Worm (Caenorhabditis elegans) whole organism, L4/young adult: ENCODE results near the gene idh-1.

Experiments
- W03F9.2 ChIP-seq: fragments of 150-350 bp; optimal IDR thresholded peaks from 2 replicates; lab custom pipeline; 2014; ENCODE audit warnings: missing biosample characterization, missing genetic modification characterization
- dao-5 ChIP-seq: sonication (generic microtip); optimal IDR thresholded peaks from 2 replicates; lab custom pipeline; 2016; ENCODE audit warnings: missing genotype, missing genetic modification characterization, moderate library complexity, missing compliant biosample characterization
- him-1 ChIP-seq: sonication (generic microtip); optimal IDR thresholded peaks from 2 replicates; lab custom pipeline; 2016; ENCODE audit warnings: missing genotype, missing genetic modification reagents, missing genetic modification characterization, missing compliant biosample characterization

ce11 chrIV:9441391-9441790 is 484 bp upstream of the idh-1 start:
- no peak for TF ChIP-seq him-1 (tag; lab: Kevin White, UChicago)
- no peak for TF ChIP-seq W03F9.2 (tag; lab: Kevin White, UChicago)
- no peak for TF ChIP-seq dao-5 (tag; lab: Kevin White, UChicago)
